Fruit fly (Drosophila melanogaster) whole organism, wandering third instar larva: Measurements from ENCODE around the gene eIF2gamma.

Experiments used
- Abd-B ChIP-seq: fragments of >200 bp; optimal IDR thresholded peaks from 2 replicates; lab custom pipeline; 2017; ENCODE audit warnings: missing biosample characterization, missing genetic modification characterization
- CG32264 ChIP-seq: fragments of 200-800 bp; sonication (Bioruptor generic); optimal IDR thresholded peaks from 2 replicates; lab custom pipeline; 2016; ENCODE audit warnings: missing biosample characterization, missing genetic modification characterization
- CG9705 ChIP-seq: fragments of 200-800 bp; sonication (Bioruptor generic); optimal IDR thresholded peaks from 2 replicates; lab custom pipeline; 2018; ENCODE audit warnings: missing biosample characterization, mild to moderate bottlenecking, missing genetic modification characterization
- CrebA ChIP-seq: fragments of 200-800 bp; sonication (Bioruptor generic); optimal IDR thresholded peaks from 2 replicates; lab custom pipeline; 2016; ENCODE audit warnings: missing biosample characterization, mild to moderate bottlenecking, missing genetic modification characterization, borderline replicate concordance
- Dfd ChIP-seq: fragments of >200 bp; optimal IDR thresholded peaks from 2 replicates; lab custom pipeline; 2017; ENCODE audit warnings: missing biosample characterization, missing genetic modification characterization
- Dif ChIP-seq: fragments of 200-275, 200-300 bp; sonication (Bioruptor generic); optimal IDR thresholded peaks from 2 replicates; lab custom pipeline; 2018; ENCODE audit warnings: missing biosample characterization, missing genetic modification characterization; ENCODE audit not compliant: partially characterized antibody
- GATAd ChIP-seq: sonication (Bioruptor generic); optimal IDR thresholded peaks from 2 replicates; lab custom pipeline; 2016; ENCODE audit warnings: missing biosample characterization, missing genetic modification characterization
- HLH106 ChIP-seq: fragments of 200-800 bp; optimal IDR thresholded peaks from 3 replicates; lab custom pipeline; 2019; ENCODE audit warnings: missing biosample characterization, mild to moderate bottlenecking, missing genetic modification characterization, moderate library complexity
- Hnf4 ChIP-seq: fragments of 200-800 bp; sonication (Bioruptor generic); optimal IDR thresholded peaks from 2 replicates; lab custom pipeline; 2016; ENCODE audit warnings: missing biosample characterization, mild to moderate bottlenecking, missing genetic modification characterization
- Hr78 ChIP-seq: fragments of >200 bp; optimal IDR thresholded peaks from 2 replicates; lab custom pipeline; 2017; ENCODE audit warnings: missing biosample characterization, missing genetic modification characterization
- Hr83 ChIP-seq: fragments of 200-300 bp; sonication (Bioruptor generic); optimal IDR thresholded peaks from 2 replicates; lab custom pipeline; 2016; ENCODE audit warnings: missing biosample characterization, mild to moderate bottlenecking, missing genetic modification characterization, moderate library complexity; ENCODE audit not compliant: poor library complexity, severe bottlenecking
- Jra ChIP-seq: sonication (Bioruptor generic); optimal IDR thresholded peaks from 2 replicates; lab custom pipeline; 2016; ENCODE audit warnings: missing biosample characterization, missing genetic modification characterization
- Mio ChIP-seq: sonication (Bioruptor generic); optimal IDR thresholded peaks from 2 replicates; lab custom pipeline; 2016; ENCODE audit warnings: missing biosample characterization, missing genetic modification characterization
- Myc ChIP-seq: fragments of >200 bp; optimal IDR thresholded peaks from 2 replicates; lab custom pipeline; 2017
- N ChIP-seq: fragments of >200 bp; optimal IDR thresholded peaks from 2 replicates; lab custom pipeline; 2018; ENCODE audit warnings: missing biosample characterization, missing external identifiers, missing genetic modification characterization
- OdsH ChIP-seq: fragments of 200-800 bp; sonication (Bioruptor generic); optimal IDR thresholded peaks from 2 replicates; lab custom pipeline; 2016; ENCODE audit warnings: missing biosample characterization, mild to moderate bottlenecking, missing genetic modification characterization
- Rel ChIP-seq, 2 experiments: fragments of 200-800 bp; sonication (Bioruptor generic) in 1 of 2; optimal IDR thresholded peaks; 2 replicates in 1 of 2; 3 replicates in 1 of 2; lab custom pipeline; 2016 to 2019; ENCODE audit warnings: mild to moderate bottlenecking in 2 of 2, missing biosample characterization in 2 of 2, missing genetic modification characterization in 2 of 2, moderate library complexity in 1 of 2
- Sp1 ChIP-seq: fragments of 200-800 bp; sonication (Bioruptor generic); optimal IDR thresholded peaks from 3 replicates; lab custom pipeline; 2019; ENCODE audit warnings: missing biosample characterization, mild to moderate bottlenecking, missing genetic modification characterization, moderate library complexity
- Vsx2 ChIP-seq: fragments of 200-300, 225-300 bp; sonication (Bioruptor generic); optimal IDR thresholded peaks from 2 replicates; lab custom pipeline; 2018; ENCODE audit warnings: missing biosample characterization, missing genetic modification characterization; ENCODE audit not compliant: partially characterized antibody
- br ChIP-seq: fragments of 200-800 bp; sonication (Bioruptor generic); optimal IDR thresholded peaks from 2 replicates; lab custom pipeline; 2016; ENCODE audit warnings: missing biosample characterization, missing genetic modification characterization
- brk ChIP-seq: fragments of 200-800 bp; sonication (Bioruptor generic); optimal IDR thresholded peaks from 2 replicates; lab custom pipeline; 2016; ENCODE audit warnings: missing biosample characterization, mild to moderate bottlenecking, missing genetic modification characterization
- dl ChIP-seq, 2 experiments: fragments of 175-275, 200-275 bp in 1 of 2; fragments of 200-275 bp in 1 of 2; sonication (Bioruptor generic); optimal IDR thresholded peaks; lab custom pipeline; 2018; ENCODE audit warnings: mild to moderate bottlenecking in 2 of 2, missing biosample characterization in 2 of 2, missing genetic modification characterization in 2 of 2, moderate library complexity in 2 of 2; ENCODE audit not compliant: partially characterized antibody in 2 of 2, insufficient read depth in 1 of 2
- dmrt93B ChIP-seq: fragments of 200-800 bp; sonication (Bioruptor generic); optimal IDR thresholded peaks from 2 replicates; lab custom pipeline; 2018; ENCODE audit warnings: missing biosample characterization, mild to moderate bottlenecking, missing genetic modification characterization
- dsf ChIP-seq: sonication (Bioruptor generic); optimal IDR thresholded peaks from 2 replicates; lab custom pipeline; 2016; ENCODE audit warnings: missing biosample characterization, missing genetic modification characterization, borderline replicate concordance
- ey ChIP-seq: fragments of 200-800 bp; sonication (Bioruptor generic); optimal IDR thresholded peaks from 2 replicates; lab custom pipeline; 2016; ENCODE audit warnings: missing biosample characterization, missing genetic modification characterization
- foxo ChIP-seq, 2 experiments: fragments of 200-800 bp; sonication (Bioruptor generic); optimal IDR thresholded peaks; 2 replicates in 1 of 2; 3 replicates in 1 of 2; lab custom pipeline; 2016 to 2017; ENCODE audit warnings: missing biosample characterization in 2 of 2, missing genetic modification characterization in 2 of 2
- fru ChIP-seq: fragments of 200-800 bp; sonication (Bioruptor generic); optimal IDR thresholded peaks from 3 replicates; lab custom pipeline; 2016; ENCODE audit warnings: missing biosample characterization, mild to moderate bottlenecking, missing genetic modification characterization
- h ChIP-seq: fragments of 200-800 bp; sonication (Bioruptor generic); optimal IDR thresholded peaks from 3 replicates; lab custom pipeline; 2016; ENCODE audit warnings: missing biosample characterization, mild to moderate bottlenecking, missing genetic modification characterization
- jim ChIP-seq: fragments of 175-275, 200-325 bp; sonication (Bioruptor generic); optimal IDR thresholded peaks from 2 replicates; lab custom pipeline; 2016; ENCODE audit warnings: missing biosample characterization, mild to moderate bottlenecking, missing genetic modification characterization
- lola ChIP-seq: fragments of >200 bp; optimal IDR thresholded peaks from 2 replicates; lab custom pipeline; 2017; ENCODE audit warnings: missing biosample characterization, missing genetic modification characterization
- pan ChIP-seq: fragments of >200 bp; optimal IDR thresholded peaks from 2 replicates; lab custom pipeline; 2017
- psq ChIP-seq: fragments of 200-800 bp; sonication (Bioruptor generic); optimal IDR thresholded peaks from 3 replicates; lab custom pipeline; 2017; ENCODE audit warnings: missing biosample characterization, mild to moderate bottlenecking, missing genetic modification characterization, moderate library complexity
- rgr ChIP-seq: fragments of 200-800 bp; sonication (Bioruptor generic); optimal IDR thresholded peaks from 3 replicates; lab custom pipeline; 2016; ENCODE audit warnings: missing biosample characterization, mild to moderate bottlenecking, missing genetic modification characterization
- sage ChIP-seq: fragments of 200-800 bp; sonication (Bioruptor generic); optimal IDR thresholded peaks from 2 replicates; lab custom pipeline; 2016; ENCODE audit warnings: missing biosample characterization, mild to moderate bottlenecking, missing genetic modification characterization
- sv ChIP-seq: fragments of 200-800 bp; sonication (Bioruptor generic); optimal IDR thresholded peaks from 3 replicates; lab custom pipeline; 2016; ENCODE audit warnings: missing biosample characterization, missing genetic modification characterization
- tai ChIP-seq: sonication (Bioruptor generic); optimal IDR thresholded peaks from 2 replicates; lab custom pipeline; 2016; ENCODE audit warnings: missing biosample characterization, missing genetic modification characterization
- woc ChIP-seq: sonication (Bioruptor generic); optimal IDR thresholded peaks from 2 replicates; lab custom pipeline; 2016; ENCODE audit warnings: missing biosample characterization, mild to moderate bottlenecking, missing genetic modification characterization

The eIF2gamma gene

DNA sequence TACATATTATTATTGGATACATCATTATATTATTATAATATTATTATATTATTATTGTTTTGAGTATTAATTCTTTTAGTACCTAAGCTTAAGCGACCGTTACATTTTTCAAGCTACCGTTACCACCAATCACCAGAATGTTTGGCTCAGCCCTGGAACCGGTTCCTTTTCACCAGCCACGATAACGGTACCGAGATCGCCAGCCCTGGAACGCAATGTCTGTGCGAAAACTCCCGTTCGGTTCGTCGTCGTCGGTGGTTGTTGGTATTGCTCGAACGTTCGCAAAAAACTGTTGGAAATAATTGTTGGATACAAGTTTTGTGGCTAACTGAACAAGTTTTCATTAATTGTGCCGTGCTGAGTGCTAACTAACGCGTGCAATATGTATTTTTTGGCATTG, 13.5 kb downstream of the eIF2gamma start, which contains the start of gene CG42404:
Gene CG42404, plus strand, starts transcription at position 360 of the 400 bp plus-strand sequence.
- TF ChIP-seq GATAd (GFP tag; lab: Kevin White, UChicago) = no peak
- TF ChIP-seq dl (GFP tag; optimal IDR thresholded peaks at IDR 0.05; lab: Kevin White, UChicago; ENCODE audit: insufficient read depth in 1 of 2, partially characterized antibody in 2 of 2) = no peak
- TF ChIP-seq foxo (GFP tag; optimal IDR thresholded peaks at IDR 0.05; lab: Kevin White, UChicago) = no peak
- no peak for TF ChIP-seq pan (lab: Kevin White, UChicago)
- TF ChIP-seq dmrt93B = no peak
- TF ChIP-seq Abd-B (GFP tag; lab: Kevin White, UChicago) = no peak
- TF ChIP-seq jim (GFP tag; lab: Kevin White, UChicago) = no peak
- TF ChIP-seq br (GFP tag; lab: Kevin White, UChicago) = no peak
- no peak for TF ChIP-seq sv (GFP tag; lab: Kevin White, UChicago)
- no peak for TF ChIP-seq CG9705
- no peak for TF ChIP-seq Jra (GFP tag; lab: Kevin White, UChicago)
- TF ChIP-seq Hr78 (GFP tag; lab: Kevin White, UChicago) = no peak
- no peak for TF ChIP-seq lola (GFP tag; lab: Kevin White, UChicago)
- no peak for TF ChIP-seq psq
- no peak for TF ChIP-seq OdsH
- TF ChIP-seq Rel (GFP tag; optimal IDR thresholded peaks at IDR 0.05; lab: Kevin White, UChicago) = no peak
- TF ChIP-seq Rel (tag; optimal IDR thresholded peaks at IDR 0.05; lab: Kevin White, UChicago) = no peak
- TF ChIP-seq Sp1 (GFP tag; lab: Kevin White, UChicago) = no peak
- TF ChIP-seq CG32264 (GFP tag; lab: Kevin White, UChicago) = no peak
- TF ChIP-seq woc (GFP tag; lab: Kevin White, UChicago) = no peak

DNA sequence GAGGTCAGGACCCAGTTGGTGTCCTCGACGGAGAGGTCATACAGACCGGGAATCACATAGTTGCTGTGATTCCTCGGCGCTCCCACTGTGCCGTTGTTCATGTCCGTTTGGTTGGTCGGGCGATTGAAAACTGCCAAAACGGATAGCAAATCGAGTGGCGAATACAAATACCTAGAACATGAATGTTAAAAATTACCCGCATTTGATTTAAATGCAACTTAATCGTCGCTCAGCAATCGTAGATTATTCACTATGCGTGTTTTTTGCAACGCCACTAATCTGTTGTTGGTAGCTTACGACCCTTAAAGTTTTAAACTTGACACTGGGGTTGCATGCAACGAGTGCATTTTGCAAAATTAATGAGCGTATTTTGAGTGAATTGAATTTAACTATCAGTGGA, 14.2 kb downstream of the eIF2gamma start, which contains the start of gene Amt:
Gene Amt, minus strand, starts transcription at position 101 of the 400 bp plus-strand sequence.
- no peak for TF ChIP-seq sv (GFP tag; lab: Kevin White, UChicago)
- TF ChIP-seq dl (GFP tag; optimal IDR thresholded peaks at IDR 0.05; lab: Kevin White, UChicago; ENCODE audit: insufficient read depth in 1 of 2, partially characterized antibody in 2 of 2) = no peak
- TF ChIP-seq Hr83 (GFP tag; lab: Kevin White, UChicago) = no peak
- TF ChIP-seq CrebA (GFP tag; lab: Kevin White, UChicago) = no peak
- no peak for TF ChIP-seq N

dm6 chr3R:15246601-15247000, 16.7 kb downstream of the eIF2gamma start:
- TF ChIP-seq foxo (GFP tag; optimal IDR thresholded peaks at IDR 0.05; lab: Kevin White, UChicago) (peak in 1 of 2 experiments; percentile 22), br (GFP tag; lab: Kevin White, UChicago) (peak; percentile 4), Rel (GFP tag; optimal IDR thresholded peaks at IDR 0.05; lab: Kevin White, UChicago) (no peak), Rel (tag; optimal IDR thresholded peaks at IDR 0.05; lab: Kevin White, UChicago) (peak; percentile 98), h (GFP tag; lab: Kevin White, UChicago) (peak; percentile 7), dmrt93B (no peak), N (no peak), sage (GFP tag; lab: Kevin White, UChicago) (no peak), HLH106 (no peak), Vsx2 (GFP tag; lab: Kevin White, UChicago) (no peak), Sp1 (GFP tag; lab: Kevin White, UChicago) (peak; percentile 8), Jra (GFP tag; lab: Kevin White, UChicago) (peak; percentile 9), dsf (GFP tag; lab: Kevin White, UChicago) (no peak), pan (lab: Kevin White, UChicago) (no peak)

dm6 chr3R:15243452-15243851, 19.8 kb downstream of the eIF2gamma start:
- TF ChIP-seq Sp1 (GFP tag; lab: Kevin White, UChicago) (no peak), pan (lab: Kevin White, UChicago) (no peak), Dif (GFP tag; lab: Kevin White, UChicago) (peak; percentile 48), woc (GFP tag; lab: Kevin White, UChicago) (no peak), rgr (GFP tag; lab: Kevin White, UChicago) (peak; percentile 13), OdsH (no peak), Dfd (no peak), Hnf4 (GFP tag; lab: Kevin White, UChicago) (no peak), brk (GFP tag; lab: Kevin White, UChicago) (peak; percentile 34), psq (no peak), fru (GFP tag; lab: Kevin White, UChicago) (peak; percentile 0), Vsx2 (GFP tag; lab: Kevin White, UChicago) (no peak), h (GFP tag; lab: Kevin White, UChicago) (peak; percentile 63), CrebA (GFP tag; lab: Kevin White, UChicago) (no peak), Hr78 (GFP tag; lab: Kevin White, UChicago) (peak; percentile 29), Abd-B (GFP tag; lab: Kevin White, UChicago) (no peak), sage (GFP tag; lab: Kevin White, UChicago) (peak; percentile 60), Hr83 (GFP tag; lab: Kevin White, UChicago) (no peak), Myc (lab: Kevin White, UChicago) (peak; percentile 56), N (peak; percentile 69), CG32264 (GFP tag; lab: Kevin White, UChicago) (peak; percentile 30), ey (GFP tag; lab: Kevin White, UChicago) (peak; percentile 4), foxo (GFP tag; optimal IDR thresholded peaks at IDR 0.05; lab: Kevin White, UChicago) (no peak), dsf (GFP tag; lab: Kevin White, UChicago) (no peak), br (GFP tag; lab: Kevin White, UChicago) (no peak), sv (GFP tag; lab: Kevin White, UChicago) (no peak), Jra (GFP tag; lab: Kevin White, UChicago) (peak; percentile 33), lola (GFP tag; lab: Kevin White, UChicago) (no peak), HLH106 (no peak), dmrt93B (no peak), tai (no peak), Rel (GFP tag; optimal IDR thresholded peaks at IDR 0.05; lab: Kevin White, UChicago) (peak; percentile 9), Rel (tag; optimal IDR thresholded peaks at IDR 0.05; lab: Kevin White, UChicago) (peak; percentile 34), Mio (GFP tag; lab: Kevin White, UChicago) (no peak)
